Fruit fly (Drosophila melanogaster) whole organism, embryonic: Measurements from ENCODE around the gene Ttc19.

Source experiments
- ATbp ChIP-seq: fragments of 200-800 bp; sonication (Bioruptor generic); optimal IDR thresholded peaks from 2 replicates; lab custom pipeline; 2017; ENCODE audit warnings: missing biosample characterization, mild to moderate bottlenecking, missing genetic modification characterization, missing genetic modification reagents
- Atf3 ChIP-seq: fragments of 200-800 bp; sonication (Bioruptor generic); optimal IDR thresholded peaks from 3 replicates; lab custom pipeline; 2016; ENCODE audit warnings: missing biosample characterization, missing genetic modification characterization
- CG10462 ChIP-seq: fragments of 200-800 bp; sonication (Bioruptor generic); optimal IDR thresholded peaks from 2 replicates; lab custom pipeline; 2016; ENCODE audit warnings: missing biosample characterization, missing genetic modification characterization
- CG10543 ChIP-seq: fragments of 200-800 bp; sonication (Bioruptor generic); optimal IDR thresholded peaks from 3 replicates; lab custom pipeline; 2017; ENCODE audit warnings: missing biosample characterization, mild to moderate bottlenecking, missing genetic modification characterization, moderate library complexity
- CG11456 ChIP-seq: fragments of 200-800 bp; sonication (Bioruptor generic); IDR thresholded peaks from 3 replicates; pipeline ENCODE4 v1.3.6; 2022; ENCODE audit warnings: missing biosample characterization, missing genetic modification characterization
- CG13287 ChIP-seq: fragments of 200-800 bp; sonication (Bioruptor generic); IDR thresholded peaks from 2 replicates; pipeline ENCODE4 v1.3.6; 2022; ENCODE audit warnings: missing biosample characterization, missing genetic modification characterization; ENCODE audit not compliant: partially characterized antibody
- CG13624 ChIP-seq: fragments of 200-800 bp; sonication (Bioruptor generic); optimal IDR thresholded peaks from 2 replicates; lab custom pipeline; 2016; ENCODE audit warnings: missing biosample characterization, missing genetic modification characterization
- CG15269 ChIP-seq: fragments of 200-800 bp; sonication (Bioruptor generic); optimal IDR thresholded peaks from 2 replicates; lab custom pipeline; 2018; ENCODE audit warnings: missing biosample characterization, mild to moderate bottlenecking, missing genetic modification characterization, moderate library complexity
- CG2199 ChIP-seq: fragments of 200-800 bp; sonication (Bioruptor generic); IDR thresholded peaks from 3 replicates; pipeline ENCODE4 v1.3.6; 2022; ENCODE audit warnings: missing biosample characterization, missing genetic modification characterization
- CG2678 ChIP-seq: fragments of 200-800 bp; sonication (Bioruptor generic); optimal IDR thresholded peaks from 3 replicates; lab custom pipeline; 2019; ENCODE audit warnings: missing biosample characterization, mild to moderate bottlenecking, missing genetic modification characterization, moderate library complexity
- CG31224 ChIP-seq: fragments of 200-800 bp; sonication (Bioruptor generic); IDR thresholded peaks from 2 replicates; pipeline ENCODE4 v1.3.6; 2022; ENCODE audit warnings: missing biosample characterization, missing genetic modification characterization
- CG31441 ChIP-seq: fragments of 200-800 bp; sonication (Bioruptor generic); IDR thresholded peaks from 2 replicates; pipeline ENCODE4 v1.3.6; 2022; ENCODE audit warnings: missing biosample characterization, missing genetic modification characterization
- CG3838 ChIP-seq: fragments of 200-800 bp; sonication (Bioruptor generic); optimal IDR thresholded peaks from 3 replicates; lab custom pipeline; 2016; ENCODE audit warnings: missing biosample characterization, missing genetic modification characterization
- CG4282 ChIP-seq: fragments of 200-800 bp; sonication (Bioruptor generic); optimal IDR thresholded peaks from 2 replicates; lab custom pipeline; 2016; ENCODE audit warnings: missing biosample characterization, missing genetic modification characterization
- CG4424 ChIP-seq: fragments of 200-800 bp; sonication (Bioruptor generic); optimal IDR thresholded peaks from 3 replicates; lab custom pipeline; 2016; ENCODE audit warnings: missing biosample characterization, missing genetic modification characterization
- CG4617 ChIP-seq: fragments of 200-800 bp; sonication (Bioruptor generic); optimal IDR thresholded peaks from 3 replicates; lab custom pipeline; 2016; ENCODE audit warnings: missing biosample characterization, missing genetic modification characterization, borderline replicate concordance
- CG7556 ChIP-seq: fragments of 200-800 bp; sonication (Bioruptor generic); optimal IDR thresholded peaks from 2 replicates; lab custom pipeline; 2017; ENCODE audit warnings: missing biosample characterization, mild to moderate bottlenecking, missing genetic modification characterization
- CG7786 ChIP-seq: fragments of 200-800 bp; sonication (Bioruptor generic); optimal IDR thresholded peaks from 2 replicates; lab custom pipeline; 2016; ENCODE audit warnings: missing biosample characterization, missing genetic modification characterization
- CG8359 ChIP-seq: fragments of 200-800 bp; sonication (Bioruptor generic); optimal IDR thresholded peaks from 2 replicates; lab custom pipeline; 2017; ENCODE audit warnings: missing biosample characterization, mild to moderate bottlenecking, missing genetic modification characterization, borderline replicate concordance
- CG9817 ChIP-seq: fragments of 200-800 bp; sonication (Bioruptor generic); optimal IDR thresholded peaks from 2 replicates; lab custom pipeline; 2018; ENCODE audit warnings: missing biosample characterization, mild to moderate bottlenecking, missing genetic modification characterization, moderate library complexity
- CkIIα-i1 ChIP-seq: fragments of 200-800 bp; sonication (Bioruptor generic); IDR thresholded peaks from 2 replicates; pipeline ENCODE4 v1.3.6; 2022; ENCODE audit warnings: missing biosample characterization, missing genetic modification characterization
- D19A ChIP-seq: fragments of 200-800 bp; optimal IDR thresholded peaks from 3 replicates; lab custom pipeline; 2019; ENCODE audit warnings: missing biosample characterization, mild to moderate bottlenecking, missing genetic modification characterization, moderate library complexity
- Dll ChIP-seq: fragments of 200-800 bp; sonication (Bioruptor generic); IDR thresholded peaks from 4 replicates; pipeline ENCODE4 v1.3.6; 2022; ENCODE audit warnings: missing biosample characterization, missing genetic modification characterization; ENCODE audit not compliant: partially characterized antibody
- Dref ChIP-seq: fragments of 200-800 bp; sonication (Bioruptor generic); IDR thresholded peaks from 2 replicates; pipeline ENCODE4 v1.3.6; 2022; ENCODE audit warnings: missing biosample characterization, missing genetic modification characterization
- Elba2 ChIP-seq: fragments of 200-800 bp; sonication (Bioruptor generic); optimal IDR thresholded peaks from 3 replicates; lab custom pipeline; 2016; ENCODE audit warnings: missing biosample characterization, missing genetic modification characterization
- Fer2 ChIP-seq: fragments of 200-800 bp; sonication (Bioruptor generic); optimal IDR thresholded peaks from 2 replicates; lab custom pipeline; 2018; ENCODE audit warnings: missing biosample characterization, mild to moderate bottlenecking, missing genetic modification characterization, moderate library complexity
- Gsc ChIP-seq: fragments of 200-800 bp; sonication (Bioruptor generic); IDR thresholded peaks from 2 replicates; pipeline ENCODE4 v1.3.6; 2022; ENCODE audit warnings: missing biosample characterization, missing genetic modification characterization
- HLH54F ChIP-seq: fragments of 200-800 bp; sonication (Bioruptor generic); optimal IDR thresholded peaks from 3 replicates; lab custom pipeline; 2016; ENCODE audit warnings: missing biosample characterization, missing genetic modification characterization
- Kr ChIP-seq: fragments of 200-800 bp; sonication (Bioruptor generic); optimal IDR thresholded peaks from 2 replicates; lab custom pipeline; 2017; ENCODE audit warnings: missing biosample characterization, mild to moderate bottlenecking, missing genetic modification characterization
- MBD-R2 ChIP-seq: fragments of 200-800 bp; sonication (Bioruptor generic); IDR thresholded peaks from 2 replicates; pipeline ENCODE4 v1.3.6; 2022; ENCODE audit warnings: missing biosample characterization, missing genetic modification characterization
- Nf-YC ChIP-seq: fragments of 200-800 bp; optimal IDR thresholded peaks from 3 replicates; lab custom pipeline; 2019; ENCODE audit warnings: missing biosample characterization, mild to moderate bottlenecking, missing genetic modification characterization, moderate library complexity
- Scr ChIP-seq: fragments of 200-800 bp; sonication (Bioruptor generic); IDR thresholded peaks from 2 replicates; pipeline ENCODE4 v1.3.6; 2022; ENCODE audit warnings: missing biosample characterization, missing genetic modification characterization; ENCODE audit not compliant: partially characterized antibody
- Sox100B ChIP-seq: fragments of 200-800 bp; sonication (Bioruptor generic); optimal IDR thresholded peaks from 3 replicates; lab custom pipeline; 2018; ENCODE audit warnings: missing biosample characterization, mild to moderate bottlenecking, missing genetic modification characterization
- Sry-β ChIP-seq: fragments of 200-800 bp; sonication (Bioruptor generic); optimal IDR thresholded peaks from 2 replicates; lab custom pipeline; 2018; ENCODE audit warnings: missing biosample characterization, mild to moderate bottlenecking, missing genetic modification characterization, moderate library complexity
- Usf ChIP-seq: fragments of 200-800 bp; sonication (Bioruptor generic); optimal IDR thresholded peaks from 2 replicates; lab custom pipeline; 2017; ENCODE audit warnings: missing genotype, missing biosample characterization, missing genetic modification characterization
- ara ChIP-seq: fragments of 200-800 bp; sonication (Bioruptor generic); IDR thresholded peaks from 2 replicates; pipeline ENCODE4 v1.3.6; 2022; ENCODE audit warnings: missing biosample characterization, missing genetic modification characterization
- chm ChIP-seq: fragments of 200-800 bp; sonication (Bioruptor generic); IDR thresholded peaks from 2 replicates; pipeline ENCODE4 v1.3.6; 2022; ENCODE audit warnings: missing biosample characterization, missing genetic modification characterization
- fd3F ChIP-seq: fragments of 200-800 bp; sonication (Bioruptor generic); optimal IDR thresholded peaks from 2 replicates; lab custom pipeline; 2018; ENCODE audit warnings: missing biosample characterization, mild to moderate bottlenecking, missing genetic modification characterization, moderate library complexity
- fru ChIP-seq: fragments of >200 bp; optimal IDR thresholded peaks from 2 replicates; lab custom pipeline; 2017
- gce ChIP-seq: fragments of 200-800 bp; sonication (Bioruptor generic); IDR thresholded peaks from 3 replicates; pipeline ENCODE4 v1.3.6; 2022; ENCODE audit warnings: missing biosample characterization, missing genetic modification characterization
- gfzf ChIP-seq: fragments of 200-800 bp; sonication (Bioruptor generic); optimal IDR thresholded peaks from 2 replicates; lab custom pipeline; 2016; ENCODE audit warnings: missing biosample characterization, mild to moderate bottlenecking, missing genetic modification characterization, moderate library complexity
- grn ChIP-seq: fragments of 200-800 bp; sonication (Bioruptor generic); optimal IDR thresholded peaks from 3 replicates; lab custom pipeline; 2017; ENCODE audit warnings: missing biosample characterization, missing genetic modification characterization
- hth ChIP-seq: fragments of >200 bp; optimal IDR thresholded peaks from 2 replicates; lab custom pipeline; 2017; ENCODE audit warnings: inconsistent platforms
- nerfin-1 ChIP-seq: fragments of 200-800 bp; sonication (Bioruptor generic); optimal IDR thresholded peaks from 3 replicates; lab custom pipeline; 2019; ENCODE audit warnings: missing biosample characterization, mild to moderate bottlenecking, missing genetic modification characterization, moderate library complexity
- phol ChIP-seq: fragments of 200-800 bp; sonication (Bioruptor generic); optimal IDR thresholded peaks from 3 replicates; lab custom pipeline; 2018; ENCODE audit warnings: missing biosample characterization, mild to moderate bottlenecking, missing genetic modification characterization, moderate library complexity
- pum ChIP-seq: fragments of 200-800 bp; sonication (Bioruptor generic); optimal IDR thresholded peaks from 2 replicates; lab custom pipeline; 2016; ENCODE audit warnings: missing biosample characterization, missing genetic modification characterization
- salm ChIP-seq: fragments of 200-800 bp; sonication (Bioruptor generic); optimal IDR thresholded peaks from 2 replicates; lab custom pipeline; 2018; ENCODE audit warnings: missing biosample characterization, mild to moderate bottlenecking, missing genetic modification characterization
- slbo ChIP-seq: fragments of 200-800 bp; sonication (Bioruptor generic); IDR thresholded peaks from 2 replicates; pipeline ENCODE4 v1.3.6; 2022; ENCODE audit warnings: missing biosample characterization, missing genetic modification characterization
- tin ChIP-seq: fragments of 200-800 bp; sonication (Bioruptor generic); optimal IDR thresholded peaks from 3 replicates; lab custom pipeline; 2016; ENCODE audit warnings: missing biosample characterization, missing genetic modification characterization
- tio ChIP-seq: fragments of 200-800 bp; sonication (Bioruptor generic); optimal IDR thresholded peaks from 2 replicates; lab custom pipeline; 2017; ENCODE audit warnings: missing biosample characterization, missing genetic modification characterization, inconsistent platforms
- toy ChIP-seq: fragments of 200-800 bp; sonication (Bioruptor generic); IDR thresholded peaks from 2 replicates; pipeline ENCODE4 v1.3.6; 2022; ENCODE audit warnings: missing biosample characterization, missing genetic modification characterization
- trh ChIP-seq: fragments of 200-800 bp; sonication (Bioruptor generic); optimal IDR thresholded peaks from 2 replicates; lab custom pipeline; 2016; ENCODE audit warnings: missing biosample characterization, missing genetic modification characterization
- wek ChIP-seq: fragments of 200-800 bp; sonication (Bioruptor generic); optimal IDR thresholded peaks from 3 replicates; lab custom pipeline; 2018; ENCODE audit warnings: missing biosample characterization, mild to moderate bottlenecking, missing genetic modification characterization, moderate library complexity

Ttc19 gene

dm6 chr2L:19048912-19049311 is 4.0 kb upstream of the Ttc19 start, which contains the start of gene CG10470 (continued):
- no peak for TF ChIP-seq fd3F (GFP tag; lab: Kevin White, UChicago)
- TF ChIP-seq gfzf (GFP tag; lab: Kevin White, UChicago), result no peak
- TF ChIP-seq Elba2 (GFP tag; lab: Kevin White, UChicago), result no peak
- no peak for TF ChIP-seq CG7786 (GFP tag; lab: Kevin White, UChicago)
- TF ChIP-seq Nf-YC (tag; lab: Kevin White, UChicago), result peak; percentile 19
- TF ChIP-seq CG4282, result no peak
- TF ChIP-seq grn, result no peak
- no peak for TF ChIP-seq salm
- TF ChIP-seq hth (lab: Kevin White, UChicago), result no peak
- peak; percentile 83 for TF ChIP-seq Scr (GFP tag; lab: Robert Waterston, UW)
- no peak for TF ChIP-seq CG9817 (tag; lab: Kevin White, UChicago)
- TF ChIP-seq CG13287 (GFP tag; lab: Robert Waterston, UW), result peak; percentile 84
- no peak for TF ChIP-seq HLH54F (GFP tag; lab: Kevin White, UChicago)
- TF ChIP-seq pum (GFP tag; lab: Kevin White, UChicago), result no peak
- no peak for TF ChIP-seq CG31224 (GFP tag; lab: Robert Waterston, UW)
- TF ChIP-seq slbo, result no peak
- no peak for TF ChIP-seq chm (GFP tag; lab: Robert Waterston, UW)
- no peak for TF ChIP-seq tio
- no peak for TF ChIP-seq ara (GFP tag; lab: Robert Waterston, UW)
- TF ChIP-seq gce (GFP tag; lab: Robert Waterston, UW), result no peak
- TF ChIP-seq nerfin-1 (tag; lab: Kevin White, UChicago), result no peak
- TF ChIP-seq Dll (GFP tag; lab: Robert Waterston, UW), result peak; percentile 83
- TF ChIP-seq Sry-β (GFP tag; lab: Kevin White, UChicago), result no peak
- no peak for TF ChIP-seq CkIIα-i1 (GFP tag; lab: Robert Waterston, UW)
- no peak for TF ChIP-seq trh (GFP tag; lab: Kevin White, UChicago)
- TF ChIP-seq Fer2, result no peak
- TF ChIP-seq CG4424 (GFP tag; lab: Kevin White, UChicago), result no peak
- TF ChIP-seq CG13624 (GFP tag; lab: Kevin White, UChicago), result no peak
- no peak for TF ChIP-seq Usf
- no peak for TF ChIP-seq CG7556
- peak; percentile 56; the same call in 1 of the 2 replicates for TF ChIP-seq MBD-R2 (GFP tag; lab: Robert Waterston, UW)
- TF ChIP-seq CG10462 (GFP tag; lab: Kevin White, UChicago), result no peak
- TF ChIP-seq Kr, result no peak
- peak; percentile 36 for TF ChIP-seq D19A (tag; lab: Kevin White, UChicago)
- TF ChIP-seq toy (GFP tag; lab: Robert Waterston, UW), result no peak
- no peak for TF ChIP-seq CG11456 (GFP tag; lab: Robert Waterston, UW)
- TF ChIP-seq fru (lab: Kevin White, UChicago), result no peak
- peak; percentile 45 for TF ChIP-seq CG2678 (tag; lab: Kevin White, UChicago)
- TF ChIP-seq CG2199 (GFP tag; lab: Robert Waterston, UW), result no peak
- TF ChIP-seq ATbp (GFP tag; lab: Kevin White, UChicago), result no peak
- TF ChIP-seq tin, result no peak
- no peak for TF ChIP-seq Sox100B (GFP tag; lab: Kevin White, UChicago)
- TF ChIP-seq CG31441 (GFP tag; lab: Robert Waterston, UW), result peak; percentile 34; the same call in 1 of the 2 replicates
- no peak for TF ChIP-seq CG10543 (GFP tag; lab: Kevin White, UChicago)
- no peak for TF ChIP-seq Gsc
- TF ChIP-seq CG4617, result peak; percentile 51
- TF ChIP-seq Atf3, result no peak
- peak; percentile 43 for TF ChIP-seq phol (tag; lab: Kevin White, UChicago)
- TF ChIP-seq CG15269 (tag; lab: Kevin White, UChicago), result peak; percentile 53
- no peak for TF ChIP-seq CG8359
- TF ChIP-seq CG3838 (GFP tag; lab: Kevin White, UChicago), result no peak
- peak; percentile 96 for TF ChIP-seq wek
- TF ChIP-seq Dref (GFP tag; lab: Robert Waterston, UW), result peak; percentile 75
